Fruit fly (Drosophila melanogaster): Measurements from ENCODE around the gene ko.

Gene ko

dm6 chr3L:21050068-21050736 is 80.8 kb downstream of the ko start:
- TF ChIP-seq foxo (GFP tag; optimal IDR thresholded peaks at IDR 0.05) (no peak), sage (GFP tag; optimal IDR thresholded peaks at IDR 0.05) (no peak), sv (GFP tag; optimal IDR thresholded peaks at IDR 0.05) (no peak), fru (GFP tag; optimal IDR thresholded peaks at IDR 0.05) (no peak), Rel (GFP tag; optimal IDR thresholded peaks at IDR 0.05) (no peak), Rel (tag; optimal IDR thresholded peaks at IDR 0.05) (no peak), Myc (optimal IDR thresholded peaks at IDR 0.05) (no peak), jim (GFP tag; optimal IDR thresholded peaks at IDR 0.05) (no peak), pan (optimal IDR thresholded peaks at IDR 0.05) (no peak), psq (GFP tag; optimal IDR thresholded peaks at IDR 0.05) (no peak), usp (GFP tag; optimal IDR thresholded peaks at IDR 0.05) (no peak), Dif (GFP tag; optimal IDR thresholded peaks at IDR 0.05; ENCODE audit: partially characterized antibody) (no peak), HLH106 (tag; optimal IDR thresholded peaks at IDR 0.05) (no peak), Mio (GFP tag; optimal IDR thresholded peaks at IDR 0.05) (no peak), Hnf4 (GFP tag; optimal IDR thresholded peaks at IDR 0.05) (no peak), tai (GFP tag; optimal IDR thresholded peaks at IDR 0.05) (no peak)

- TF ChIP-seq fru (GFP tag; optimal IDR thresholded peaks at IDR 0.05) = peak; percentile 26
- peak; percentile 86 for TF ChIP-seq Vsx2 (GFP tag; optimal IDR thresholded peaks at IDR 0.05; ENCODE audit: partially characterized antibody)
- TF ChIP-seq rgr (GFP tag; optimal IDR thresholded peaks at IDR 0.05) = peak; percentile 32
- TF ChIP-seq N (GFP tag; optimal IDR thresholded peaks at IDR 0.05) = peak; percentile 76
- peak in 1 of 2 experiments; percentile 37 for TF ChIP-seq dl (GFP tag; optimal IDR thresholded peaks at IDR 0.05; ENCODE audit: insufficient read depth in 1 of 2, partially characterized antibody in 2 of 2)
- TF ChIP-seq Abd-B (GFP tag; optimal IDR thresholded peaks at IDR 0.05) = no peak
- TF ChIP-seq CG32264 (GFP tag; optimal IDR thresholded peaks at IDR 0.05) = no peak
- TF ChIP-seq tai (GFP tag; optimal IDR thresholded peaks at IDR 0.05) = no peak
- TF ChIP-seq Sp1 (GFP tag; optimal IDR thresholded peaks at IDR 0.05) = no peak
- peak in 1 of 2 experiments; percentile 25 for TF ChIP-seq foxo (GFP tag; optimal IDR thresholded peaks at IDR 0.05)
- TF ChIP-seq Hnf4 (GFP tag; optimal IDR thresholded peaks at IDR 0.05) = no peak
- peak; percentile 94 for TF ChIP-seq lola (GFP tag; optimal IDR thresholded peaks at IDR 0.05)
- TF ChIP-seq Myc (optimal IDR thresholded peaks at IDR 0.05) = peak; percentile 96
- no peak for TF ChIP-seq CG9705 (GFP tag; optimal IDR thresholded peaks at IDR 0.05)
- no peak for TF ChIP-seq br (GFP tag; optimal IDR thresholded peaks at IDR 0.05)
- peak; percentile 38 for TF ChIP-seq psq (GFP tag; optimal IDR thresholded peaks at IDR 0.05)
- TF ChIP-seq sage (GFP tag; optimal IDR thresholded peaks at IDR 0.05) = no peak
- no peak for TF ChIP-seq jim (GFP tag; optimal IDR thresholded peaks at IDR 0.05)
- peak; percentile 52 for TF ChIP-seq Dif (GFP tag; optimal IDR thresholded peaks at IDR 0.05; ENCODE audit: partially characterized antibody)
- TF ChIP-seq usp (GFP tag; optimal IDR thresholded peaks at IDR 0.05) = no peak
- TF ChIP-seq HLH106 (tag; optimal IDR thresholded peaks at IDR 0.05) = peak; percentile 23
- peak; percentile 6 for TF ChIP-seq h (GFP tag; optimal IDR thresholded peaks at IDR 0.05)
- no peak for TF ChIP-seq pan (optimal IDR thresholded peaks at IDR 0.05)
- no peak for TF ChIP-seq sv (GFP tag; optimal IDR thresholded peaks at IDR 0.05)
- TF ChIP-seq Hr83 (GFP tag; optimal IDR thresholded peaks at IDR 0.05; ENCODE audit: poor library complexity, severe bottlenecking) = peak; percentile 3
- no peak for TF ChIP-seq dsf (GFP tag; optimal IDR thresholded peaks at IDR 0.05; ENCODE audit: borderline replicate concordance)
- no peak for TF ChIP-seq Hr78 (GFP tag; optimal IDR thresholded peaks at IDR 0.05)
- no peak for TF ChIP-seq dmrt93B (GFP tag; optimal IDR thresholded peaks at IDR 0.05)
- TF ChIP-seq ey (GFP tag; optimal IDR thresholded peaks at IDR 0.05) = peak; percentile 38
- TF ChIP-seq Dfd (GFP tag; optimal IDR thresholded peaks at IDR 0.05) = no peak
- TF ChIP-seq OdsH (GFP tag; optimal IDR thresholded peaks at IDR 0.05) = peak; percentile 2
- no peak for TF ChIP-seq Rel (GFP tag; optimal IDR thresholded peaks at IDR 0.05)
- TF ChIP-seq Rel (tag; optimal IDR thresholded peaks at IDR 0.05) = no peak
- TF ChIP-seq woc (GFP tag; optimal IDR thresholded peaks at IDR 0.05) = no peak
- TF ChIP-seq Jra (GFP tag; optimal IDR thresholded peaks at IDR 0.05) = no peak
Observed at dm6 chr3L:21049417-21049914, 81.5 kb downstream of the ko start.
